Fruit fly (Drosophila melanogaster) whole organism, embryonic: ENCODE results near the gene Sec5.

ENCODE experiments used
- BEAF-32 ChIP-seq: fragments of 200-800 bp; sonication (Bioruptor generic); optimal IDR thresholded peaks from 3 replicates; lab custom pipeline; 2017; ENCODE audit warnings: missing biosample characterization, missing genetic modification characterization, mild to moderate bottlenecking, moderate library complexity, missing genetic modification reagents
- CG10321 ChIP-seq: fragments of 200-800 bp; sonication (Bioruptor generic); IDR thresholded peaks from 2 replicates; pipeline ENCODE4 v1.3.6; 2022; ENCODE audit warnings: missing biosample characterization, missing genetic modification characterization
- CG11456 ChIP-seq: fragments of 200-800 bp; sonication (Bioruptor generic); IDR thresholded peaks from 3 replicates; pipeline ENCODE4 v1.3.6; 2022; ENCODE audit warnings: missing biosample characterization, missing genetic modification characterization
- CG15479 ChIP-seq: fragments of 200-800 bp; sonication (Bioruptor generic); optimal IDR thresholded peaks from 3 replicates; lab custom pipeline; 2019; ENCODE audit warnings: missing biosample characterization, mild to moderate bottlenecking, missing genetic modification characterization, moderate library complexity
- CG17328 ChIP-seq: fragments of 200-800 bp; sonication (Bioruptor generic); IDR thresholded peaks from 2 replicates; pipeline ENCODE4 v1.3.6; 2022; ENCODE audit warnings: missing biosample characterization, missing genetic modification characterization
- CG17361 ChIP-seq: fragments of 200-800 bp; sonication (Bioruptor generic); IDR thresholded peaks from 3 replicates; pipeline ENCODE4 v1.3.6; 2022; ENCODE audit warnings: missing biosample characterization, missing genetic modification characterization
- CG18599 ChIP-seq: fragments of 200-800 bp; sonication (Bioruptor generic); optimal IDR thresholded peaks from 3 replicates; lab custom pipeline; 2017; ENCODE audit warnings: missing biosample characterization, missing genetic modification characterization, mild to moderate bottlenecking, moderate library complexity, missing genetic modification reagents
- CG2889 ChIP-seq: fragments of 200-800 bp; sonication (Bioruptor generic); IDR thresholded peaks from 3 replicates; pipeline ENCODE4 v1.3.6; 2022; ENCODE audit warnings: missing biosample characterization, missing genetic modification characterization
- CG34224 ChIP-seq: fragments of 200-800 bp; sonication (Bioruptor generic); IDR thresholded peaks from 3 replicates; pipeline ENCODE4 v1.3.6; 2022; ENCODE audit warnings: missing biosample characterization, missing genetic modification characterization; ENCODE audit not compliant: partially characterized antibody
- CG8478 ChIP-seq: fragments of >200 bp; optimal IDR thresholded peaks from 2 replicates; lab custom pipeline; 2018
- CTCF ChIP-seq: fragments of 200-800 bp; sonication (Bioruptor generic); optimal IDR thresholded peaks from 2 replicates; lab custom pipeline; 2017; ENCODE audit warnings: missing biosample characterization, mild to moderate bottlenecking, missing genetic modification characterization, moderate library complexity
- Drgx ChIP-seq: fragments of 200-800 bp; sonication (Bioruptor generic); IDR thresholded peaks from 2 replicates; pipeline ENCODE4 v1.3.6; 2022; ENCODE audit warnings: missing biosample characterization, missing genetic modification characterization
- E2f2 ChIP-seq: fragments of 200-800 bp; sonication (Bioruptor generic); IDR thresholded peaks from 2 replicates; pipeline ENCODE4 v1.3.6; 2022; ENCODE audit warnings: missing biosample characterization, missing genetic modification characterization
- Ets65A ChIP-seq: fragments of 200-800 bp; sonication (Bioruptor generic); peaks from one replicate; lab custom pipeline; 2016; ENCODE audit warnings: missing biosample characterization, missing genetic modification characterization
- Hr3 ChIP-seq: fragments of 200-800 bp; sonication (Bioruptor generic); optimal IDR thresholded peaks from 3 replicates; lab custom pipeline; 2016; ENCODE audit warnings: missing biosample characterization, missing genetic modification characterization
- Lpt ChIP-seq: fragments of >200 bp; optimal IDR thresholded peaks from 2 replicates; lab custom pipeline; 2018; ENCODE audit warnings: missing biosample characterization, missing genetic modification characterization
- Ptx1 ChIP-seq: fragments of 200-800 bp; sonication (Bioruptor generic); IDR thresholded peaks from 2 replicates; pipeline ENCODE4 v1.3.6; 2022; ENCODE audit warnings: missing biosample characterization, missing genetic modification characterization
- bab2 ChIP-seq: fragments of 200-800 bp; sonication (Bioruptor generic); optimal IDR thresholded peaks from 2 replicates; lab custom pipeline; 2016; ENCODE audit warnings: missing biosample characterization, missing genetic modification characterization
- br ChIP-seq: fragments of >200 bp; optimal IDR thresholded peaks from 2 replicates; lab custom pipeline; 2017
- cato ChIP-seq: fragments of 200-800 bp; sonication (Bioruptor generic); optimal IDR thresholded peaks from 2 replicates; lab custom pipeline; 2016; ENCODE audit warnings: missing biosample characterization, missing genetic modification characterization, borderline replicate concordance
- crp ChIP-seq, 2 experiments: fragments of 200-800 bp; sonication (Bioruptor generic); optimal IDR thresholded peaks; 2 replicates in 1 of 2; 3 replicates in 1 of 2; lab custom pipeline; 2017; ENCODE audit warnings: missing biosample characterization in 2 of 2, missing genetic modification characterization in 2 of 2, mild to moderate bottlenecking in 1 of 2, moderate library complexity in 1 of 2
- eyg ChIP-seq: fragments of 200-800 bp; sonication (Bioruptor generic); optimal IDR thresholded peaks from 3 replicates; lab custom pipeline; 2016; ENCODE audit warnings: missing biosample characterization, missing genetic modification characterization
- fru ChIP-seq: fragments of >200 bp; optimal IDR thresholded peaks from 2 replicates; lab custom pipeline; 2017
- gfzf ChIP-seq: fragments of 200-800 bp; sonication (Bioruptor generic); optimal IDR thresholded peaks from 2 replicates; lab custom pipeline; 2016; ENCODE audit warnings: missing biosample characterization, mild to moderate bottlenecking, missing genetic modification characterization, moderate library complexity
- her ChIP-seq: fragments of 200-800 bp; sonication (Bioruptor generic); optimal IDR thresholded peaks from 2 replicates; lab custom pipeline; 2016; ENCODE audit warnings: missing biosample characterization, missing genetic modification characterization
- knrl ChIP-seq: fragments of 200-800 bp; sonication (Bioruptor generic); IDR thresholded peaks from 3 replicates; pipeline ENCODE4 v1.3.6; 2022; ENCODE audit warnings: missing biosample characterization, missing genetic modification characterization; ENCODE audit not compliant: partially characterized antibody
- mam ChIP-seq: fragments of 200-800 bp; sonication (Bioruptor generic); optimal IDR thresholded peaks from 3 replicates; lab custom pipeline; 2016; ENCODE audit warnings: missing biosample characterization, missing genetic modification characterization
- pita ChIP-seq: fragments of 200-800 bp; sonication (Bioruptor generic); optimal IDR thresholded peaks from 2 replicates; lab custom pipeline; 2017; ENCODE audit warnings: missing biosample characterization, mild to moderate bottlenecking, missing genetic modification characterization
- prd ChIP-seq, 3 experiments: fragments of >200 bp in 2 of 3; fragments of 200-800 bp in 1 of 3; sonication (Bioruptor generic) in 1 of 3; optimal IDR thresholded peaks in 2 of 3; IDR thresholded peaks in 1 of 3; 2 replicates in 2 of 3; 3 replicates in 1 of 3; pipeline versions ENCODE4 v1.3.6 to Lab custom; 2017 to 2022; ENCODE audit warnings: missing biosample characterization in 1 of 3, missing genetic modification characterization in 1 of 3
- sug ChIP-seq: fragments of 200-800 bp; optimal IDR thresholded peaks from 2 replicates; lab custom pipeline; 2019; ENCODE audit warnings: missing biosample characterization, mild to moderate bottlenecking, missing genetic modification characterization, moderate library complexity
- trem ChIP-seq: fragments of 200-800 bp; optimal IDR thresholded peaks from 3 replicates; lab custom pipeline; 2019; ENCODE audit warnings: missing biosample characterization, mild to moderate bottlenecking, missing genetic modification characterization, moderate library complexity
- twi ChIP-seq: fragments of 200-800 bp; optimal IDR thresholded peaks from 2 replicates; lab custom pipeline; 2019; ENCODE audit warnings: missing biosample characterization, mild to moderate bottlenecking, missing genetic modification characterization, moderate library complexity

The Sec5 gene

dm6 chr2L:3482712-3483111 lies 25.6 kb downstream of the Sec5 start (continued):
- TF ChIP-seq BEAF-32 (GFP tag; lab: Kevin White, UChicago) (no peak), crp (GFP tag; optimal IDR thresholded peaks at IDR 0.05; lab: Kevin White, UChicago) (no peak), CG17361 (GFP tag; lab: Robert Waterston, UW) (no peak), mam (GFP tag; lab: Kevin White, UChicago) (no peak), knrl (GFP tag; lab: Robert Waterston, UW) (no peak), Ptx1 (GFP tag; lab: Robert Waterston, UW) (peak; percentile 41; the same call in 1 of the 2 replicates), CG15479 (GFP tag; lab: Kevin White, UChicago) (no peak), fru (lab: Kevin White, UChicago) (no peak), trem (tag; lab: Kevin White, UChicago) (peak; percentile 10), twi (no peak)

dm6 chr2L:3483672-3484071 lies 26.6 kb downstream of the Sec5 start:
- TF ChIP-seq Ets65A (GFP tag; lab: Kevin White, UChicago), result peak; percentile 30
- TF ChIP-seq CG18599 (GFP tag; lab: Kevin White, UChicago), result no peak
- peak; percentile 46 for TF ChIP-seq Drgx (GFP tag; lab: Robert Waterston, UW)
- no peak for TF ChIP-seq pita (GFP tag; lab: Kevin White, UChicago)
- TF ChIP-seq CG17328 (GFP tag; lab: Robert Waterston, UW), result no peak
- no peak for TF ChIP-seq gfzf (GFP tag; lab: Kevin White, UChicago)
- peak; percentile 22; the same call in 1 of the 3 replicates for TF ChIP-seq knrl (GFP tag; lab: Robert Waterston, UW)

- no peak for TF ChIP-seq CG34224
- no peak for TF ChIP-seq Hr3
- TF ChIP-seq CG10321, result no peak
Measured at dm6 chr2L:3484759-3485158, 27.7 kb downstream of the Sec5 start.

- TF ChIP-seq sug (tag; lab: Kevin White, UChicago) (no peak), E2f2 (no peak), br (lab: Kevin White, UChicago) (no peak), eyg (GFP tag; lab: Kevin White, UChicago) (no peak), Drgx (GFP tag; lab: Robert Waterston, UW) (peak; percentile 32; the same call in 1 of the 2 replicates), her (GFP tag; lab: Kevin White, UChicago) (no peak), Lpt (no peak)
- TF ChIP-seq, all 482 proteins: peak for 1
Measured at dm6 chr2L:3485506-3485905, 28.4 kb downstream of the Sec5 start.

- TF ChIP-seq prd (optimal IDR thresholded peaks at IDR 0.05; lab: Kevin White, UChicago) (no peak), prd (GFP tag; IDR thresholded peaks at IDR 0.05; lab: Robert Waterston, UW) (no peak), cato (GFP tag; lab: Kevin White, UChicago) (no peak), CTCF (GFP tag; lab: Kevin White, UChicago) (peak; percentile 19)
- TF ChIP-seq, all 482 proteins: peak for 1
Measured at dm6 chr2L:3490971-3491370, 33.9 kb downstream of the Sec5 start, which contains the start of gene CG15414. CG15414 (minus strand) TSS chr2L:3491071.

- TF ChIP-seq bab2 (GFP tag; lab: Kevin White, UChicago), result no peak
- TF ChIP-seq Ets65A (GFP tag; lab: Kevin White, UChicago), result peak; percentile 62
Measured at dm6 chr2L:3493475-3493874, 36.4 kb downstream of the Sec5 start.

- TF ChIP-seq CG8478 (lab: Kevin White, UChicago), result peak; percentile 62
- peak; percentile 63 for TF ChIP-seq Ets65A (GFP tag; lab: Kevin White, UChicago)
- TF ChIP-seq CG2889 (GFP tag; lab: Robert Waterston, UW), result no peak
- no peak for TF ChIP-seq CG11456 (GFP tag; lab: Robert Waterston, UW)
Measured at dm6 chr2L:3495465-3495864, 38.4 kb downstream of the Sec5 start.
